Worm (Caenorhabditis elegans) whole organism, midembryonic: Measurements from ENCODE around the gene kin-24.
"Not testable (repeated sequence)": the region's sequence is repeated elsewhere in the genome, so short reads cannot be mapped to it uniquely, and the experiment has no call there.

Experiments used
- T22C8.4 ChIP-seq: fragments of 200-800 bp; sonication (Bioruptor generic); IDR thresholded peaks from 2 replicates; pipeline ENCODE4 v1.3.6; 2022; ENCODE audit warnings: missing genetic modification characterization, missing compliant biosample characterization
- cog-1 ChIP-seq: sonication (generic microtip); optimal IDR thresholded peaks from 2 replicates; lab custom pipeline; 2016; ENCODE audit warnings: missing genetic modification characterization, missing compliant biosample characterization
- flt-1 ChIP-seq: fragments of 200-800 bp; sonication (Bioruptor generic); IDR thresholded peaks from 2 replicates; pipeline ENCODE4 v1.3.6; 2022; ENCODE audit warnings: missing genetic modification characterization, missing compliant biosample characterization
- klf-2 ChIP-seq: fragments of 200-800 bp; sonication (Bioruptor generic); conservative IDR thresholded peaks from 2 replicates; pipeline ENCODE4 v1.3.6; 2022; ENCODE audit warnings: missing genetic modification reagents, missing genetic modification characterization, missing compliant biosample characterization
- med-1 ChIP-seq: sonication (generic microtip); optimal IDR thresholded peaks from 2 replicates; lab custom pipeline; 2017; ENCODE audit warnings: missing genetic modification characterization, mild to moderate bottlenecking, missing compliant biosample characterization, antibody characterized with exemption, missing genetic modification reagents; ENCODE audit not compliant: insufficient read depth
- ref-1 ChIP-seq: fragments of 200-800 bp; sonication (Bioruptor generic); conservative IDR thresholded peaks from 2 replicates; pipeline ENCODE4 v1.3.6; 2022; ENCODE audit warnings: missing genetic modification reagents, missing genetic modification characterization, missing compliant biosample characterization
- tab-1 ChIP-seq: fragments of 200-800 bp; sonication (Bioruptor generic); IDR thresholded peaks from 2 replicates; pipeline ENCODE4 v1.3.6; 2022; ENCODE audit warnings: missing genetic modification characterization, missing compliant biosample characterization
- ztf-23 ChIP-seq: fragments of 200-800 bp; sonication (Bioruptor generic); IDR thresholded peaks from 2 replicates; pipeline ENCODE4 v1.3.6; 2022; ENCODE audit warnings: missing genetic modification reagents, missing genetic modification characterization, missing compliant biosample characterization
- ztf-29 ChIP-seq: fragments of 200-800 bp; sonication (Bioruptor generic); IDR thresholded peaks from 2 replicates; pipeline ENCODE4 v1.3.6; 2022; ENCODE audit warnings: missing genetic modification reagents, missing genetic modification characterization, missing compliant biosample characterization

Gene kin-24

ce11 chrIV:9850931-9851330 is 10.0 kb upstream of the kin-24 start, which contains the start of gene ssp-10:
Gene ssp-10 (minus strand): TSS chrIV:9851031.
- TF ChIP-seq ztf-29 (GFP tag; lab: Robert Waterston, UW) (no peak), tab-1 (GFP tag; lab: Robert Waterston, UW) (no peak), flt-1 (GFP tag; lab: Robert Waterston, UW) (no peak), klf-2 (GFP tag; lab: Robert Waterston, UW) (no peak)

ce11 chrIV:9849624-9850023 is 8.7 kb upstream of the kin-24 start, which contains the start of gene K07F5.8:
Gene K07F5.8 (minus strand): TSS chrIV:9849724.
- no peak for TF ChIP-seq ztf-23 (GFP tag; lab: Robert Waterston, UW)
- no peak for TF ChIP-seq med-1 (GFP tag; lab: Kevin White, UChicago)
- no peak for TF ChIP-seq cog-1
- no peak for TF ChIP-seq T22C8.4 (GFP tag; lab: Robert Waterston, UW)
- no peak for TF ChIP-seq ref-1 (GFP tag; lab: Robert Waterston, UW)
- no peak for TF ChIP-seq flt-1 (GFP tag; lab: Robert Waterston, UW)
- TF ChIP-seq tab-1 (GFP tag; lab: Robert Waterston, UW), result no peak
- no peak for TF ChIP-seq ztf-29 (GFP tag; lab: Robert Waterston, UW)
- no peak for TF ChIP-seq klf-2 (GFP tag; lab: Robert Waterston, UW)

- TF ChIP-seq med-1 (GFP tag; lab: Kevin White, UChicago) (no peak), ref-1 (GFP tag; lab: Robert Waterston, UW) (no peak)
Measured at ce11 chrIV:9848075-9848474, 7.2 kb upstream of the kin-24 start, which contains the start of gene K07F5.7. Gene K07F5.7 (minus strand): TSS chrIV:9848175.

- TF ChIP-seq klf-2 (GFP tag; lab: Robert Waterston, UW) (no peak), tab-1 (GFP tag; lab: Robert Waterston, UW) (no peak), ztf-29 (GFP tag; lab: Robert Waterston, UW) (no peak), ref-1 (GFP tag; lab: Robert Waterston, UW) (no peak), cog-1 (no peak)
Measured at ce11 chrIV:9846574-9846973, 5.7 kb upstream of the kin-24 start, which contains the start of gene K07F5.6. Gene K07F5.6 (minus strand): TSS chrIV:9846674.

ce11 chrIV:9843760-9844159 is 2.9 kb upstream of the kin-24 start, which contains the start of gene nspd-2:
Gene nspd-2 (plus strand): TSS chrIV:9844060.
- TF ChIP-seq T22C8.4 (GFP tag; lab: Robert Waterston, UW), result no peak
- TF ChIP-seq flt-1 (GFP tag; lab: Robert Waterston, UW), result no peak
- no peak for TF ChIP-seq ref-1 (GFP tag; lab: Robert Waterston, UW)
- no peak for TF ChIP-seq ztf-29 (GFP tag; lab: Robert Waterston, UW)
- no peak for TF ChIP-seq med-1 (GFP tag; lab: Kevin White, UChicago)
- no peak for TF ChIP-seq ztf-23 (GFP tag; lab: Robert Waterston, UW)
- TF ChIP-seq klf-2 (GFP tag; lab: Robert Waterston, UW), result no peak
- TF ChIP-seq tab-1 (GFP tag; lab: Robert Waterston, UW), result no peak
- no peak for TF ChIP-seq cog-1

ce11 chrIV:9842071-9842470 is 1.2 kb upstream of the kin-24 start, which contains the start of gene K07F5.17:
Gene K07F5.17 (plus strand): TSS chrIV:9842371.
- TF ChIP-seq ref-1 (GFP tag; lab: Robert Waterston, UW), result no peak
- TF ChIP-seq flt-1 (GFP tag; lab: Robert Waterston, UW), result no peak
- no peak for TF ChIP-seq med-1 (GFP tag; lab: Kevin White, UChicago)
- no peak for TF ChIP-seq ztf-29 (GFP tag; lab: Robert Waterston, UW)
- TF ChIP-seq T22C8.4 (GFP tag; lab: Robert Waterston, UW), result no peak
- no peak for TF ChIP-seq tab-1 (GFP tag; lab: Robert Waterston, UW)
- no peak for TF ChIP-seq ztf-23 (GFP tag; lab: Robert Waterston, UW)
- TF ChIP-seq klf-2 (GFP tag; lab: Robert Waterston, UW), result no peak
- no peak for TF ChIP-seq cog-1

- not testable (repeated sequence) for TF ChIP-seq ztf-23, tab-1, klf-2 (GFP tag; lab: Robert Waterston, UW)
Measured at ce11 chrIV:9837349-9837748, 3.5 kb downstream of the kin-24 start, which contains the start of gene msp-10. Gene msp-10 (plus strand): TSS chrIV:9837649.

- TF ChIP-seq flt-1 (GFP tag; lab: Robert Waterston, UW) (no peak), ref-1 (GFP tag; lab: Robert Waterston, UW) (no peak), klf-2 (GFP tag; lab: Robert Waterston, UW) (no peak)
Measured at ce11 chrIV:9836317-9836716, 4.6 kb downstream of the kin-24 start, which contains the start of gene msp-81. Gene msp-81 (minus strand): TSS chrIV:9836417.

- TF ChIP-seq med-1 (GFP tag; lab: Kevin White, UChicago) (no peak), T22C8.4 (GFP tag; lab: Robert Waterston, UW) (no peak), tab-1 (GFP tag; lab: Robert Waterston, UW) (no peak), ref-1 (GFP tag; lab: Robert Waterston, UW) (no peak), ztf-29 (GFP tag; lab: Robert Waterston, UW) (no peak), ztf-23 (GFP tag; lab: Robert Waterston, UW) (no peak), cog-1 (no peak), klf-2 (GFP tag; lab: Robert Waterston, UW) (no peak), flt-1 (GFP tag; lab: Robert Waterston, UW) (no peak)
Measured at ce11 chrIV:9833337-9833736, 7.5 kb downstream of the kin-24 start.

ce11 chrIV:9832586-9832985 is 8.3 kb downstream of the kin-24 start, which contains the start of gene kin-21:
Gene kin-21 (plus strand): TSS chrIV:9832886.
- TF ChIP-seq tab-1 (GFP tag; lab: Robert Waterston, UW) (no peak), T22C8.4 (GFP tag; lab: Robert Waterston, UW) (no peak), ztf-29 (GFP tag; lab: Robert Waterston, UW) (no peak), cog-1 (no peak), ref-1 (GFP tag; lab: Robert Waterston, UW) (no peak)
